Fruit fly (Drosophila melanogaster): Measurements from ENCODE around the gene CG14062.

DNA sequence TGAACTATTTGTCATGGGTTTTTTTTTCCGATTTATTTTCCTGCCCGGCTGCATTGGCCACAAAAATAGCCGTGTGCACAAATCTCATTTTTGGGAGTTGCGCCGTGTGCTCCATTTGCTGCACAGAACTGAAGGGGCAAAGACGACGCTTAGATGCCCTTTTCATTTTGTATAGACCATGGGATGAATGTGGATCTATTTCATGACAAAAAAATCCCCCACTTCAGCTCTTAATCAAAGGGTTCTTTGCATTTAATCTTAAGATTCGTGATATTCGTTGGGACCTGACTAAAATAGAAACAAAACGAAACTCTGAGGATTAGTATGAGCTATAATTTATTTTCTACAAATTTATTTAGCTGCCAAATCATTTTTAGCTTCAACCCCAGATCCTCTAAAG lies 12.6 kb downstream of the CG14062 start:
- no peak for TF ChIP-seq h (GFP tag; optimal IDR thresholded peaks at IDR 0.05)
- TF ChIP-seq brk (GFP tag; optimal IDR thresholded peaks at IDR 0.05), result no peak
- TF ChIP-seq ey (GFP tag; optimal IDR thresholded peaks at IDR 0.05), result no peak
- TF ChIP-seq GATAd (GFP tag; optimal IDR thresholded peaks at IDR 0.05), result no peak

All from whole organism, wandering third instar larva.